Worm (Caenorhabditis elegans): Measurements from ENCODE around the gene ptr-24.

Gene ptr-24

ce11 chrX:13359800-13360199, 22.0 kb downstream of the ptr-24 start (continued):
- TF ChIP-seq unc-39 (tag; optimal IDR thresholded peaks at IDR 0.05), result no peak
- no peak for TF ChIP-seq pha-4 (GFP tag; IDR thresholded peaks at IDR 0.05)
- TF ChIP-seq pha-4 (tag; optimal IDR thresholded peaks at IDR 0.05), result no peak
- TF ChIP-seq D1046.2 (GFP tag; IDR thresholded peaks at IDR 0.05), result no peak
- TF ChIP-seq aha-1 (tag), result peak; percentile 99
- peak; percentile 67 for TF ChIP-seq dve-1 (tag; optimal IDR thresholded peaks at IDR 0.05; ENCODE audit: insufficient read depth)
- TF ChIP-seq spr-1 (tag; optimal IDR thresholded peaks at IDR 0.05), result no peak
- no peak for TF ChIP-seq Y5F2A.4 (GFP tag; optimal IDR thresholded peaks at IDR 0.05)
- no peak for TF ChIP-seq php-3 (GFP tag; IDR thresholded peaks at IDR 0.05)
- TF ChIP-seq F26F4.8 (GFP tag; conservative IDR thresholded peaks at IDR 0.05), result no peak
- no peak for TF ChIP-seq daf-19 (GFP tag; conservative IDR thresholded peaks at IDR 0.05)
- no peak for TF ChIP-seq nhr-237 (tag; optimal IDR thresholded peaks at IDR 0.05)
- TF ChIP-seq nhr-28 (tag; optimal IDR thresholded peaks at IDR 0.05), result peak; percentile 18
- no peak for TF ChIP-seq nhr-77 (tag; optimal IDR thresholded peaks at IDR 0.05)
- TF ChIP-seq lsy-2 (tag; optimal IDR thresholded peaks at IDR 0.05), result peak in 1 of 2 experiments; percentile 27
- no peak for TF ChIP-seq aly-2 (tag; optimal IDR thresholded peaks at IDR 0.05)
- no peak for TF ChIP-seq hmg-1.1 (GFP tag; IDR thresholded peaks at IDR 0.05)
- no peak for TF ChIP-seq mep-1 (tag; optimal IDR thresholded peaks at IDR 0.05)
- TF ChIP-seq T20F7.1 (GFP tag; optimal IDR thresholded peaks at IDR 0.05), result no peak
- no peak for TF ChIP-seq set-16 (GFP tag; IDR thresholded peaks at IDR 0.05)
- TF ChIP-seq F49E8.2 (tag; optimal IDR thresholded peaks at IDR 0.05; ENCODE audit: borderline replicate concordance), result no peak
- no peak for TF ChIP-seq madf-9 (GFP tag; conservative IDR thresholded peaks at IDR 0.05)
- no peak for TF ChIP-seq fos-1 (tag; optimal IDR thresholded peaks at IDR 0.05)
- TF ChIP-seq R02D3.7 (tag; optimal IDR thresholded peaks at IDR 0.05), result no peak
- TF ChIP-seq ceh-82 (tag; optimal IDR thresholded peaks at IDR 0.05), result no peak
- peak; percentile 68 for TF ChIP-seq nhr-48 (tag; optimal IDR thresholded peaks at IDR 0.05)
- no peak for TF ChIP-seq lin-39 (tag; optimal IDR thresholded peaks at IDR 0.05)
- no peak for TF ChIP-seq arid-1 (GFP tag; conservative IDR thresholded peaks at IDR 0.05)
- TF ChIP-seq mdt-29 (GFP tag; IDR thresholded peaks at IDR 0.05), result peak; percentile 50; the same call in 1 of the 2 replicates
- TF ChIP-seq ztf-7 (tag; optimal IDR thresholded peaks at IDR 0.05), result no peak
- no peak for TF ChIP-seq daf-8 (GFP tag; IDR thresholded peaks at IDR 0.05)
- no peak for TF ChIP-seq zag-1 (tag; optimal IDR thresholded peaks at IDR 0.05)
- TF ChIP-seq rbr-2 (tag; optimal IDR thresholded peaks at IDR 0.05), result no peak
- TF ChIP-seq mxl-2 (GFP tag; conservative IDR thresholded peaks at IDR 0.05), result peak; percentile 93
- no peak for TF ChIP-seq tag-97 (GFP tag; IDR thresholded peaks at IDR 0.05)
- no peak for TF ChIP-seq spr-3 (GFP tag; optimal IDR thresholded peaks at IDR 0.05)
- TF ChIP-seq unc-130 (GFP tag; optimal IDR thresholded peaks at IDR 0.05), result no peak
- no peak for TF ChIP-seq ZK337.2 (GFP tag; IDR thresholded peaks at IDR 0.05)
- TF ChIP-seq egl-27 (tag; optimal IDR thresholded peaks at IDR 0.05), result no peak
- no peak for TF ChIP-seq nhr-11 (tag; optimal IDR thresholded peaks at IDR 0.05)
- TF ChIP-seq fkh-10 (GFP tag; optimal IDR thresholded peaks at IDR 0.05), result no peak
- TF ChIP-seq daf-16 (GFP tag; optimal IDR thresholded peaks at IDR 0.05), result no peak
- TF ChIP-seq daf-16 (tag; optimal IDR thresholded peaks at IDR 0.05), result peak; percentile 72
- TF ChIP-seq F44E2.7 (GFP tag; IDR thresholded peaks at IDR 0.05), result no peak
- TF ChIP-seq mxl-3 (GFP tag; optimal IDR thresholded peaks at IDR 0.05), result peak; percentile 79
- TF ChIP-seq dmd-6 (GFP tag; IDR thresholded peaks at IDR 0.05), result peak; percentile 84
- no peak for TF ChIP-seq lin-13 (GFP tag; optimal IDR thresholded peaks at IDR 0.05)
- no peak for TF ChIP-seq lim-7 (GFP tag; IDR thresholded peaks at IDR 0.05)
- TF ChIP-seq dmd-8 (GFP tag; IDR thresholded peaks at IDR 0.05), result no peak
- TF ChIP-seq tra-1 (GFP tag; IDR thresholded peaks at IDR 0.05), result 0 out of 2 replicates have a peak, but pooled peaks have one; percentile 23
- no peak for TF ChIP-seq nhr-41 (GFP tag; IDR thresholded peaks at IDR 0.05)
- TF ChIP-seq ceh-44 (GFP tag; IDR thresholded peaks at IDR 0.05), result no peak
- TF ChIP-seq nhr-111 (GFP tag; optimal IDR thresholded peaks at IDR 0.05), result no peak
- TF ChIP-seq lin-38 (GFP tag; IDR thresholded peaks at IDR 0.05), result no peak
